Worm (Caenorhabditis elegans) whole organism, L4 larva: ENCODE measurements around the gene W06G6.9.
"Not testable (repeated sequence)": the region's sequence is repeated elsewhere in the genome, so short reads cannot be mapped to it uniquely, and the experiment has no call there.

Source experiments
- F49E8.2 ChIP-seq: sonication (generic microtip); optimal IDR thresholded peaks from 2 replicates; lab custom pipeline; 2016; ENCODE audit warnings: missing compliant biosample characterization, mild to moderate bottlenecking, missing genetic modification characterization, borderline replicate concordance
- fkh-10 ChIP-seq: fragments of 150-350 bp; optimal IDR thresholded peaks from 2 replicates; lab custom pipeline; 2014; ENCODE audit warnings: missing biosample characterization, missing genetic modification reagents, missing genetic modification characterization
- jun-1 ChIP-seq: fragments of 150-350 bp; optimal IDR thresholded peaks from 2 replicates; lab custom pipeline; 2014; ENCODE audit warnings: missing biosample characterization, missing genetic modification reagents, missing genetic modification characterization
- nhr-10 ChIP-seq: fragments of 150-350 bp; optimal IDR thresholded peaks from 2 replicates; lab custom pipeline; 2014; ENCODE audit warnings: missing biosample characterization, missing genetic modification characterization
- nhr-28 ChIP-seq: fragments of 150-350 bp; optimal IDR thresholded peaks from 2 replicates; lab custom pipeline; 2014; ENCODE audit warnings: missing biosample characterization, missing genetic modification characterization
- nhr-76 ChIP-seq: fragments of 150-350 bp; optimal IDR thresholded peaks from 2 replicates; lab custom pipeline; 2014; ENCODE audit warnings: missing biosample characterization, missing genetic modification characterization
- snpc-4 ChIP-seq: fragments of 150-350 bp; optimal IDR thresholded peaks from 2 replicates; lab custom pipeline; 2014; ENCODE audit warnings: missing biosample characterization, missing genetic modification characterization
- spr-3 ChIP-seq: fragments of 200-800 bp; sonication (Bioruptor generic); optimal IDR thresholded peaks from 2 replicates; lab custom pipeline; 2018; ENCODE audit warnings: mild to moderate bottlenecking, missing genetic modification characterization, missing compliant biosample characterization
- zfp-2 ChIP-seq: sonication (generic microtip); optimal IDR thresholded peaks from 2 replicates; lab custom pipeline; 2016; ENCODE audit warnings: mild to moderate bottlenecking, missing genetic modification characterization, missing compliant biosample characterization
- zip-2 ChIP-seq: fragments of 150-350 bp; optimal IDR thresholded peaks from 2 replicates; lab custom pipeline; 2014; ENCODE audit warnings: missing biosample characterization, missing genetic modification characterization
- ztf-11 ChIP-seq: fragments of 150-350 bp; optimal IDR thresholded peaks from 2 replicates; lab custom pipeline; 2014; ENCODE audit warnings: missing biosample characterization, missing genetic modification characterization

- not testable (repeated sequence) for TF ChIP-seq F49E8.2; snpc-4; nhr-28 (tag; lab: Kevin White, UChicago); fkh-10 (GFP tag; lab: Kevin White, UChicago); zip-2; spr-3 (GFP tag; lab: Kevin White, UChicago); ztf-11; nhr-76 (tag; lab: Kevin White, UChicago); jun-1 (tag; lab: Kevin White, UChicago); zfp-2 (tag; lab: Kevin White, UChicago); nhr-10 (tag; lab: Kevin White, UChicago)
Observed at ce11 chrV:16660816-16661215, 14.5 kb upstream of the W06G6.9 start, which contains the start of gene Y70C5B.2.
